Fruit fly (Drosophila melanogaster): ENCODE measurements around the gene Tmtc4.

dm6 chr3R:15371833-15372232 lies 20.8 kb downstream of the Tmtc4 start, which contains the start of the genes Ccm3 and CG6136:
- TF ChIP-seq insv (optimal IDR thresholded peaks at IDR 0.05) (no peak), ttk (optimal IDR thresholded peaks at IDR 0.05) (no peak), psq (optimal IDR thresholded peaks at IDR 0.05) (no peak)

Data from Kc167 (cell line).